Fruit fly (Drosophila melanogaster): ENCODE results near the gene Cpr78Cb.

The Cpr78Cb gene

DNA sequence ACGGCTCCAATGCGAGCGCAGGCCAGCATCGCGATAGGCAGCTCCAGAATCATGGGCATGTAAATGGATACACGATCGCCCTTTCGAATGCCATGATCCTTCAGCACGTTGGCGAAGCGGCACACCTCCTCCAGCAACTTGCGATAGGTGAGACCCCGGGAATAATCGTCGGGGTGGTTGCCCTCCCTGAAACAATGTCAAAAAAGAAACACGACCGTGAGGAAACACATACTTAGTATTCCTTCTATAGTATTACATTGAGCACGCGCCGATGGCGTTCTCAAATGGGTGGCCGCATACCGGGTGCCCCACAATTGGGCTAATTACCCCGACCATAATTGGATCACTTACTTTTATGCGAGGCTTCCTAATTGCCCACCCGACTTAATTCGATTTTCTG lies 20.8 kb upstream of the Cpr78Cb start:
- TF ChIP-seq net (GFP tag; optimal IDR thresholded peaks at IDR 0.05) (no peak), Blimp-1 (GFP tag; optimal IDR thresholded peaks at IDR 0.05) (no peak), svp (GFP tag) (peak; percentile 95), CG3032 (tag; optimal IDR thresholded peaks at IDR 0.05) (no peak), ss (GFP tag; optimal IDR thresholded peaks at IDR 0.05) (no peak)

DNA sequence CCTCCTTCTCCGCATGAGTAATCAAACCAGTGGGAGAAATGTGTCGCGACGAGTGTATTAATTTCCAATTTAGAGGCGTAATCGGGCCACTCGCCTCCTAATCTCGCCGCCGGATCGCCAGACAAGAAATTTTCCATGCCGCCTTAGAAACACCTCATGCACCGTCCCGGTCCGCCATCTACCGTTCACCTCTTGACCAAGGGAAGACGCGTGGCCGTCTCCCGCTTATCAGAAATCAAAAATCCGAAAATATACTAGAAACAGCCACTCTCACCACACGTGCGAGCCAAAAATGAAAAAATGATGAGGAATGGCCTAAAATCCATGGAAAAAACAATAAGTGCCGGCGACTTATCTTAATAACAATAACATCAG lies 18.4 kb upstream of the Cpr78Cb start:
- TF ChIP-seq Sox102F (GFP tag; optimal IDR thresholded peaks at IDR 0.05) (no peak), svp (GFP tag) (peak; percentile 69), CG1621 (tag; optimal IDR thresholded peaks at IDR 0.05) (no peak)

dm6 chr3L:21276296-21277257 lies 17.7 kb upstream of the Cpr78Cb start:
- TF ChIP-seq svp (GFP tag) (peak; percentile 83), ss (GFP tag; optimal IDR thresholded peaks at IDR 0.05) (peak in 1 of 2 experiments; percentile 50), CG3919 (GFP tag; optimal IDR thresholded peaks at IDR 0.05) (peak; percentile 23), lz (GFP tag; optimal IDR thresholded peaks at IDR 0.05) (peak; percentile 51), CG1621 (tag; optimal IDR thresholded peaks at IDR 0.05) (no peak), fkh (GFP tag; optimal IDR thresholded peaks at IDR 0.05) (peak; percentile 81), pdm3 (GFP tag; optimal IDR thresholded peaks at IDR 0.05) (peak; percentile 45), CG31627 (GFP tag; optimal IDR thresholded peaks at IDR 0.05) (peak; percentile 42), Hr39 (GFP tag; optimal IDR thresholded peaks at IDR 0.05) (peak; percentile 62), CG11902 (GFP tag; optimal IDR thresholded peaks at IDR 0.05) (peak; percentile 1), CG6854 (GFP tag; optimal IDR thresholded peaks at IDR 0.05) (no peak), CG8632 (GFP tag; optimal IDR thresholded peaks at IDR 0.05) (peak; percentile 8), achi (GFP tag; optimal IDR thresholded peaks at IDR 0.05) (peak; percentile 28), CG6808 (GFP tag; optimal IDR thresholded peaks at IDR 0.05) (peak; percentile 34), Sox14 (GFP tag; optimal IDR thresholded peaks at IDR 0.05) (peak; percentile 28), Eip75B (GFP tag; optimal IDR thresholded peaks at IDR 0.05) (peak; percentile 52), Met (GFP tag; optimal IDR thresholded peaks at IDR 0.05) (peak; percentile 63), Smox (GFP tag; optimal IDR thresholded peaks at IDR 0.05) (peak; percentile 49), Eip78C (GFP tag) (peak; percentile 95), CG6163 (GFP tag; IDR thresholded peaks at IDR 0.05) (0 out of 3 replicates have a peak, but pooled peaks have one; percentile 18), eg (GFP tag; IDR thresholded peaks at IDR 0.05) (peak; percentile 42; the same call in 1 of the 3 replicates), Blimp-1 (GFP tag; optimal IDR thresholded peaks at IDR 0.05) (no peak), topi (GFP tag; optimal IDR thresholded peaks at IDR 0.05) (peak; percentile 53), dsx (GFP tag; optimal IDR thresholded peaks at IDR 0.05; ENCODE audit: poor library complexity, severe bottlenecking) (peak; percentile 20), cyc (GFP tag; optimal IDR thresholded peaks at IDR 0.05) (peak; percentile 54), CG7368 (GFP tag; optimal IDR thresholded peaks at IDR 0.05) (no peak), vri (GFP tag; optimal IDR thresholded peaks at IDR 0.05) (no peak), salr (GFP tag; optimal IDR thresholded peaks at IDR 0.05) (no peak), CG6792 (GFP tag; optimal IDR thresholded peaks at IDR 0.05) (peak; percentile 5), esn (GFP tag; optimal IDR thresholded peaks at IDR 0.05) (peak; percentile 68), CG34406 (GFP tag; optimal IDR thresholded peaks at IDR 0.05) (peak; percentile 13), Hr38 (GFP tag; optimal IDR thresholded peaks at IDR 0.05) (no peak), Eip93F (GFP tag; optimal IDR thresholded peaks at IDR 0.05) (no peak), CG3032 (tag; optimal IDR thresholded peaks at IDR 0.05) (peak; percentile 10), Ets21C (GFP tag; optimal IDR thresholded peaks at IDR 0.05) (peak; percentile 48), CG10669 (GFP tag; optimal IDR thresholded peaks at IDR 0.05) (no peak), Sox15 (GFP tag; optimal IDR thresholded peaks at IDR 0.05) (peak; percentile 6), OdsH (GFP tag; optimal IDR thresholded peaks at IDR 0.05) (peak; percentile 7), dac (GFP tag; optimal IDR thresholded peaks at IDR 0.05) (no peak), Sox102F (GFP tag; optimal IDR thresholded peaks at IDR 0.05) (peak; percentile 41), CG10631 (GFP tag; optimal IDR thresholded peaks at IDR 0.05) (peak; percentile 43), acj6 (GFP tag; optimal IDR thresholded peaks at IDR 0.05) (peak; percentile 49), CG11762 (GFP tag; optimal IDR thresholded peaks at IDR 0.05; ENCODE audit: insufficient read depth) (no peak), Hr4 (GFP tag; optimal IDR thresholded peaks at IDR 0.05) (no peak)
